Fruit fly (Drosophila melanogaster) whole organism, embryonic: ENCODE data around the gene CG17068.

ENCODE experiments used
- B-H1 ChIP-seq: fragments of 200-800 bp; sonication (Bioruptor generic); IDR thresholded peaks from 3 replicates; pipeline ENCODE4 v1.3.6; 2022; ENCODE audit warnings: missing biosample characterization, missing genetic modification characterization
- CG16863 ChIP-seq: fragments of 200-800 bp; sonication (Bioruptor generic); optimal IDR thresholded peaks from 3 replicates; lab custom pipeline; 2016; ENCODE audit warnings: missing biosample characterization, missing genetic modification characterization
- CG32772 ChIP-seq: fragments of 200-800 bp; sonication (Bioruptor generic); IDR thresholded peaks from 2 replicates; pipeline ENCODE4 v1.3.6; 2022; ENCODE audit warnings: missing biosample characterization, missing genetic modification characterization
- CG8478 ChIP-seq: fragments of >200 bp; optimal IDR thresholded peaks from 2 replicates; lab custom pipeline; 2018
- CG8924 ChIP-seq: fragments of 200-800 bp; optimal IDR thresholded peaks from 3 replicates; lab custom pipeline; 2019; ENCODE audit warnings: missing biosample characterization, mild to moderate bottlenecking, missing genetic modification characterization, moderate library complexity
- H15 ChIP-seq: fragments of 200-800 bp; sonication (Bioruptor generic); IDR thresholded peaks from 3 replicates; pipeline ENCODE4 v1.3.6; 2022; ENCODE audit warnings: missing biosample characterization, missing genetic modification characterization
- Mad ChIP-seq: fragments of 200-800 bp; sonication (Bioruptor generic); optimal IDR thresholded peaks from 2 replicates; lab custom pipeline; 2016; ENCODE audit warnings: missing biosample characterization, missing genetic modification characterization
- chif ChIP-seq, 2 experiments: fragments of 200-800 bp; sonication (Bioruptor generic); optimal IDR thresholded peaks; 3 replicates each; lab custom pipeline; 2016; ENCODE audit warnings: missing biosample characterization in 2 of 2, missing genetic modification characterization in 2 of 2
- fd96Cb ChIP-seq: fragments of 200-800 bp; sonication (Bioruptor generic); optimal IDR thresholded peaks from 2 replicates; lab custom pipeline; 2018; ENCODE audit warnings: missing biosample characterization, mild to moderate bottlenecking, missing genetic modification characterization, moderate library complexity
- ham ChIP-seq: fragments of 200-800 bp; sonication (Bioruptor generic); IDR thresholded peaks from 2 replicates; pipeline ENCODE4 v1.3.6; 2022; ENCODE audit warnings: missing biosample characterization, missing genetic modification characterization
- jigr1 ChIP-seq: fragments of 200-800 bp; sonication (Bioruptor generic); IDR thresholded peaks from 3 replicates; pipeline ENCODE4 v1.3.6; 2022; ENCODE audit warnings: missing biosample characterization, missing genetic modification characterization
- lilli ChIP-seq: fragments of 200-800 bp; sonication (Bioruptor generic); optimal IDR thresholded peaks from 3 replicates; lab custom pipeline; 2016; ENCODE audit warnings: missing biosample characterization, missing genetic modification characterization
- lov ChIP-seq, 2 experiments: fragments of 200-800 bp in 1 of 2; fragments of >200 bp in 1 of 2; sonication (Bioruptor generic) in 1 of 2; IDR thresholded peaks in 1 of 2; optimal IDR thresholded peaks in 1 of 2; 2 replicates in 1 of 2; 3 replicates in 1 of 2; pipeline versions ENCODE4 v1.3.6 to Lab custom; 2017 to 2022; ENCODE audit warnings: missing biosample characterization in 1 of 2, missing genetic modification characterization in 1 of 2
- tna ChIP-seq: fragments of 200-800 bp; sonication (Bioruptor generic); IDR thresholded peaks from 2 replicates; pipeline ENCODE4 v1.3.6; 2022; ENCODE audit warnings: missing biosample characterization, missing genetic modification characterization; ENCODE audit not compliant: partially characterized antibody

DNA sequence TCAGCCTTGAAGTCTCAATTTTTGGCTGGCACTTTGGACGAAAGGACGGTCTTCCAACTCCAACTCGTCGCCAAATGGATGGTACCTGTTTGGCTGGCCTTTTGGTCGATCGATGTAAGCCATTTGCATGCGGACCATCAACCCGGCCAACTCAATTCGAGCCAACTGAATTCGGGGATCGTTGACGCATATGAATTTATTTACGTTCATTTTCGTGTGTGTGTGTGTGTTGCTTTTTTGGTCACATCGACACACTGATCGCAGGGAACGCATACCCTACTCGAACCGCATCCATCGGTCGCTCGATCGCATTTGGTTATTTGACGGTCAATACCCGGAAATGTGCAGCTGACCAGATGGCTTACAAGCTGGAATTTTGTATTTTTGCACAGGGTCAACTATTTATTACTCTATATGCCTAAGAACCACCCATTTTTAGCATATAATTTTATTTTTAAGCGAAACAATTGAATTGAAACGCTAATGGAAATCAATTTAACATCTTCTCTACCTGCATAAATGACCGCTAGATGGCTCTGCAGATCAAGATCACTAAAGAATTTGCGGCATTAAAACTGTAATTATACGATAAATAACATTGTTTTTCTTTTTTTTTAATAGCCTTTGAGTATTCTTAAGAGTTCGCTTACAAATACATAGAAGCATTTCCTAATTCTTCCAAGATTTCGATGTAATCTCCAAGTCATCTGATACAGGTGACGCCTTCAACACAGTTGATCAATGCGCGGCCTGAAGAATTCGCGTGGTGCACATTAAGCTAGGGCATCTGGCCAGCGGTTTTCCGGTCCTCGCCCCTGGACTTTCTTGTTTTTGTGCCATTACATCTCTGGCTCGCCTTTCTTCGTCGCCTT lies 11.9 kb downstream of the CG17068 start:
- TF ChIP-seq chif (GFP tag; optimal IDR thresholded peaks at IDR 0.05; lab: Kevin White, UChicago) (no peak), fd96Cb (tag; lab: Kevin White, UChicago) (no peak), CG16863 (GFP tag; lab: Kevin White, UChicago) (no peak), CG8478 (no peak), B-H1 (GFP tag; lab: Robert Waterston, UW) (no peak), ham (GFP tag; lab: Robert Waterston, UW) (no peak), Mad (GFP tag; lab: Kevin White, UChicago) (no peak), lilli (GFP tag; lab: Kevin White, UChicago) (no peak), lov (optimal IDR thresholded peaks at IDR 0.05; lab: Kevin White, UChicago) (no peak), lov (GFP tag; IDR thresholded peaks at IDR 0.05; lab: Robert Waterston, UW) (no peak), CG8924 (tag; lab: Kevin White, UChicago) (no peak), H15 (GFP tag; lab: Robert Waterston, UW) (no peak), CG32772 (GFP tag; lab: Robert Waterston, UW) (no peak), tna (GFP tag; lab: Robert Waterston, UW) (no peak), jigr1 (GFP tag; lab: Robert Waterston, UW) (no peak)
